Worm (Caenorhabditis elegans) whole organism, mixed stage, embryonic: ENCODE results near the gene myo-5.

ENCODE experiments used
- M03D4.4 ChIP-seq: sonication (generic microtip); optimal IDR thresholded peaks from 2 replicates; lab custom pipeline; 2017; ENCODE audit warnings: mild to moderate bottlenecking, missing genetic modification characterization, missing compliant biosample characterization
- bed-3 ChIP-seq: fragments of 200-800 bp; sonication (Bioruptor generic); optimal IDR thresholded peaks from 3 replicates; lab custom pipeline; 2018; ENCODE audit warnings: mild to moderate bottlenecking, missing genetic modification characterization, moderate library complexity, missing compliant biosample characterization
- blmp-1 ChIP-seq: fragments of 150-350 bp; optimal IDR thresholded peaks from 2 replicates; lab custom pipeline; 2014; ENCODE audit warnings: missing biosample characterization, missing genetic modification characterization
- ceh-39 ChIP-seq: fragments of 150-350 bp; optimal IDR thresholded peaks from 2 replicates; lab custom pipeline; 2014; ENCODE audit warnings: missing biosample characterization, missing genetic modification characterization
- ceh-43 ChIP-seq: fragments of 200-800 bp; sonication (Bioruptor generic); optimal IDR thresholded peaks from 2 replicates; lab custom pipeline; 2018; ENCODE audit warnings: mild to moderate bottlenecking, missing genetic modification characterization, moderate library complexity, missing compliant biosample characterization
- ceh-83 ChIP-seq: fragments of 200-800 bp; sonication (Bioruptor generic); optimal IDR thresholded peaks from 2 replicates; lab custom pipeline; 2018; ENCODE audit warnings: mild to moderate bottlenecking, missing genetic modification characterization, missing compliant biosample characterization
- ces-1 ChIP-seq: fragments of 150-350 bp; optimal IDR thresholded peaks from 2 replicates; lab custom pipeline; 2014; ENCODE audit warnings: missing biosample characterization, missing genetic modification reagents, missing genetic modification characterization
- cnd-1 ChIP-seq: fragments of 200-800 bp; sonication (Bioruptor generic); optimal IDR thresholded peaks from 2 replicates; lab custom pipeline; 2018; ENCODE audit warnings: mild to moderate bottlenecking, missing genetic modification characterization, missing compliant biosample characterization
- elt-1 ChIP-seq: sonication (generic microtip); optimal IDR thresholded peaks from 2 replicates; lab custom pipeline; 2017; ENCODE audit warnings: missing genetic modification characterization, mild to moderate bottlenecking, missing compliant biosample characterization, antibody characterized with exemption, moderate library complexity, borderline replicate concordance; ENCODE audit not compliant: insufficient read depth
- elt-3 ChIP-seq: fragments of 150-350 bp; optimal IDR thresholded peaks from 2 replicates; lab custom pipeline; 2014; ENCODE audit warnings: missing biosample characterization, missing genetic modification characterization
- flh-1 ChIP-seq: fragments of 200-800 bp; sonication (Bioruptor generic); optimal IDR thresholded peaks from 2 replicates; lab custom pipeline; 2018; ENCODE audit warnings: mild to moderate bottlenecking, missing genetic modification characterization, moderate library complexity, missing compliant biosample characterization
- ham-2 ChIP-seq: fragments of 200-800 bp; sonication (Bioruptor generic); optimal IDR thresholded peaks from 2 replicates; lab custom pipeline; 2018; ENCODE audit warnings: mild to moderate bottlenecking, missing genetic modification characterization, missing compliant biosample characterization
- hlh-1 ChIP-seq: fragments of 150-350 bp; optimal IDR thresholded peaks from 2 replicates; lab custom pipeline; 2014; ENCODE audit warnings: missing biosample characterization, missing genetic modification reagents, missing genetic modification characterization
- lin-13 ChIP-seq: fragments of 150-350 bp; optimal IDR thresholded peaks from 2 replicates; lab custom pipeline; 2014; ENCODE audit warnings: missing biosample characterization, missing genetic modification characterization
- lin-32 ChIP-seq: fragments of 200-800 bp; sonication (Bioruptor generic); optimal IDR thresholded peaks from 2 replicates; lab custom pipeline; 2018; ENCODE audit warnings: mild to moderate bottlenecking, missing genetic modification characterization, missing compliant biosample characterization
- lsy-2 ChIP-seq: fragments of 150-350 bp; optimal IDR thresholded peaks from 2 replicates; lab custom pipeline; 2014; ENCODE audit warnings: missing biosample characterization, missing genetic modification characterization
- mab-5 ChIP-seq: fragments of 150-350 bp; optimal IDR thresholded peaks from 2 replicates; lab custom pipeline; 2014; ENCODE audit warnings: missing biosample characterization, missing genetic modification characterization
- mep-1 ChIP-seq: fragments of 150-350 bp; optimal IDR thresholded peaks from 2 replicates; lab custom pipeline; 2017; ENCODE audit warnings: missing biosample characterization, missing genetic modification reagents, missing genetic modification characterization, inconsistent platforms
- mls-2 ChIP-seq: sonication (generic microtip); optimal IDR thresholded peaks from 2 replicates; lab custom pipeline; 2016; ENCODE audit warnings: mild to moderate bottlenecking, missing genetic modification characterization, moderate library complexity, missing compliant biosample characterization
- nhr-2 ChIP-seq: fragments of 150-350 bp; optimal IDR thresholded peaks from 2 replicates; lab custom pipeline; 2014; ENCODE audit warnings: missing biosample characterization, missing genetic modification characterization
- nhr-237 ChIP-seq: fragments of 150-350 bp; optimal IDR thresholded peaks from 2 replicates; lab custom pipeline; 2014; ENCODE audit warnings: missing biosample characterization, missing genetic modification characterization
- nhr-28 ChIP-seq: fragments of 150-350 bp; optimal IDR thresholded peaks from 2 replicates; lab custom pipeline; 2014; ENCODE audit warnings: missing biosample characterization, missing genetic modification characterization
- nhr-76 ChIP-seq: sonication (generic microtip); optimal IDR thresholded peaks from 2 replicates; lab custom pipeline; 2017; ENCODE audit warnings: missing biosample characterization, missing genetic modification characterization
- pha-4 ChIP-seq: fragments of 150-350 bp; optimal IDR thresholded peaks from 2 replicates; lab custom pipeline; 2018; ENCODE audit warnings: missing biosample characterization, missing genetic modification reagents, missing genetic modification characterization
- sem-2 ChIP-seq: fragments of 200-800 bp; sonication (Bioruptor generic); optimal IDR thresholded peaks from 2 replicates; lab custom pipeline; 2018; ENCODE audit warnings: mild to moderate bottlenecking, missing genetic modification characterization, missing compliant biosample characterization
- sptf-1 ChIP-seq: sonication (generic microtip); optimal IDR thresholded peaks from 2 replicates; lab custom pipeline; 2017; ENCODE audit warnings: mild to moderate bottlenecking, missing genetic modification characterization, moderate library complexity, missing compliant biosample characterization
- tbx-8 ChIP-seq: fragments of 200-800 bp; sonication (Bioruptor generic); optimal IDR thresholded peaks from 2 replicates; lab custom pipeline; 2018; ENCODE audit warnings: mild to moderate bottlenecking, missing genetic modification characterization, moderate library complexity, missing compliant biosample characterization
- unc-120 ChIP-seq: sonication (generic microtip); optimal IDR thresholded peaks from 2 replicates; lab custom pipeline; 2017; ENCODE audit warnings: missing genetic modification characterization, missing compliant biosample characterization; ENCODE audit not compliant: poor library complexity, severe bottlenecking
- unc-39 ChIP-seq: fragments of 150-350 bp; optimal IDR thresholded peaks from 2 replicates; lab custom pipeline; 2014; ENCODE audit warnings: missing biosample characterization, missing genetic modification characterization
- unc-62 ChIP-seq: fragments of 150-350 bp; optimal IDR thresholded peaks from 2 replicates; lab custom pipeline; 2014; ENCODE audit warnings: missing biosample characterization, missing genetic modification reagents, missing genetic modification characterization
- zip-8 ChIP-seq: fragments of 150-350 bp; optimal IDR thresholded peaks from 2 replicates; lab custom pipeline; 2014; ENCODE audit warnings: missing biosample characterization, missing genetic modification characterization
- ztf-11 ChIP-seq: fragments of 150-350 bp; optimal IDR thresholded peaks from 2 replicates; lab custom pipeline; 2014; ENCODE audit warnings: missing biosample characterization, missing genetic modification characterization

Gene myo-5

ce11 chrV:8145329-8145728 is 36.6 kb downstream of the myo-5 start, which contains the start of gene D1014.13:
Gene D1014.13, plus strand, starts transcription at chrV:8145629.
- TF ChIP-seq nhr-28 (tag; lab: Kevin White, UChicago): no peak
- TF ChIP-seq, all 35 proteins: peak for 0

DNA sequence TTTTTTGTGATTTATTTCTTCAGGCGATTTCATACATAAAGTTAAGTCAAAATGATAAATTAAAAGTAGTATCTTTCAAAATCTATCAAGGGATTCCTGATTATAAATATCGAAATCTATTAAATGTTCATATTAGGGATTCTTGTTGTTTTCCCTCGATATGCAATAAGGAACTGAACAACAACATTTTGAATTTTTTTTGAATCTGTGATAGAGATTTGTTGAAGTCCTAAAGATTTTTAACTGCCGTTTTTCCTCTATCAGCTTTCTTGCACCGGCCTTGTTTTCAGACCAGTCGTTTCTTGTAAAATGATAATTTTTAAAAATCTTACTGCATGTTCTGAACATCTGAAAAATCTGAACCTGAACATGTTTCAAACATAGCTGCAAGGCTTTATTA is 47.0 kb downstream of the myo-5 start:
- TF ChIP-seq nhr-2 (tag; lab: Kevin White, UChicago) (no peak), lsy-2 (tag; lab: Kevin White, UChicago) (no peak), lin-32 (GFP tag; lab: Kevin White, UChicago) (no peak), mls-2 (no peak), nhr-28 (tag; lab: Kevin White, UChicago) (no peak), ceh-83 (GFP tag; lab: Kevin White, UChicago) (no peak), unc-39 (tag; lab: Kevin White, UChicago) (no peak), elt-1 (tag; lab: Kevin White, UChicago) (no peak), ztf-11 (tag; lab: Kevin White, UChicago) (no peak), nhr-76 (tag; lab: Kevin White, UChicago) (no peak), M03D4.4 (tag; lab: Kevin White, UChicago) (no peak), ces-1 (GFP tag; lab: Kevin White, UChicago) (no peak), tbx-8 (no peak), mab-5 (tag; lab: Kevin White, UChicago) (no peak), sptf-1 (no peak), mep-1 (tag; lab: Kevin White, UChicago) (no peak), hlh-1 (tag; lab: Kevin White, UChicago) (no peak), pha-4 (no peak), sem-2 (GFP tag; lab: Kevin White, UChicago) (no peak), blmp-1 (tag; lab: Kevin White, UChicago) (no peak)

DNA sequence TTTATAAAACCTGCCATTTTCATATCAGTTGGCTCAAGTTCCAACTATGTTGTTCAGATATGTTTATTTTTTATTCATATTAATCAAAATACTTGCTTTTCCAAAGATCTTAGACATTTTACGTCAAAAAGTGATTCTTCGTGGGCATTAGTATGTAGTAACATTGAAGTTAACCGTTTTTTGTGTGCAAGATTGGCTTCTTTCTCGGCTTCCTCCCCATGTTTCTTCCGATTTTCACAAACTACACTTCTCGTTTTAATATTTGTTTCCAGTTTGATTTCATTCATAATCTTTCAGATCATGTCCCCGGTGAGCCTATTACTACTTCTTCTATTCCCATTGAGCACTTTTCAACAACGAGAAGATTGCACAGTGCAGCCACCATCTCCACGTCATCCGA is 48.7 kb downstream of the myo-5 start, which contains the start of gene sul-2:
Gene sul-2, plus strand, starts transcription at position 301 of the 400 bp plus-strand sequence.
- TF ChIP-seq zip-8 (no peak), mab-5 (tag; lab: Kevin White, UChicago) (no peak), mls-2 (no peak), nhr-237 (no peak), unc-39 (tag; lab: Kevin White, UChicago) (no peak), elt-3 (tag; lab: Kevin White, UChicago) (no peak), ceh-83 (GFP tag; lab: Kevin White, UChicago) (no peak), mep-1 (tag; lab: Kevin White, UChicago) (no peak), ceh-43 (GFP tag; lab: Kevin White, UChicago) (no peak), lin-32 (GFP tag; lab: Kevin White, UChicago) (no peak), ham-2 (GFP tag; lab: Kevin White, UChicago) (no peak)

ce11 chrV:8159629-8160028 is 50.9 kb downstream of the myo-5 start, which contains the start of gene F20D6.6:
Gene F20D6.6, plus strand, starts transcription at chrV:8159929.
- no peak for TF ChIP-seq ztf-11 (tag; lab: Kevin White, UChicago)
- no peak for TF ChIP-seq elt-3 (tag; lab: Kevin White, UChicago)
- TF ChIP-seq elt-1 (tag; lab: Kevin White, UChicago): no peak
- TF ChIP-seq bed-3 (GFP tag; lab: Kevin White, UChicago): no peak
- no peak for TF ChIP-seq sptf-1
- no peak for TF ChIP-seq flh-1 (GFP tag; lab: Kevin White, UChicago)
- no peak for TF ChIP-seq ceh-39 (tag; lab: Kevin White, UChicago)
- TF ChIP-seq ces-1 (GFP tag; lab: Kevin White, UChicago): no peak
- no peak for TF ChIP-seq blmp-1 (tag; lab: Kevin White, UChicago)
- no peak for TF ChIP-seq cnd-1 (tag; lab: Kevin White, UChicago)
- TF ChIP-seq nhr-28 (tag; lab: Kevin White, UChicago): no peak
- TF ChIP-seq unc-39 (tag; lab: Kevin White, UChicago): no peak
- TF ChIP-seq ceh-43 (GFP tag; lab: Kevin White, UChicago): no peak
- no peak for TF ChIP-seq lsy-2 (tag; lab: Kevin White, UChicago)
- TF ChIP-seq unc-120: no peak

DNA sequence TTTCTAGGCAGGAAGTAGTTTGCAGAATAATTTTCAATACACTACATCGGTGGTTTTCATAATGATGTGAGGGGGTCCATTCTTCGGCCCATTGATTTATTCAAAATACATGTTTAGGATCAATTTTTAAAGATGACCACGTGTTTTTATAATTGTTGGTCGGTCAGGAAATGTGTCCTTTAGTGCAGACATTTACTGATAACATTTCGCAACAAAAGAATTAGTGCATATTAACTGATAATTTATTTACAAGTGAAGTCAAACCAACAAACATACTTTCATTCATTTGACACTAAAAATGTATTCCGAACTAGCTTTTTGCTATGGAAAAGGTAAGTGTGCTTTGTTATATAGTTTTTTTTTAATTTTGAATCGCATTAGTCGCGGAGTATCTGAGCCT is 52.9 kb downstream of the myo-5 start, which contains the start of gene F20D6.5:
Gene F20D6.5, plus strand, starts transcription at position 259 of the 400 bp plus-strand sequence.
- TF ChIP-seq nhr-237 (no peak), zip-8 (no peak), lin-32 (GFP tag; lab: Kevin White, UChicago) (no peak), ceh-43 (GFP tag; lab: Kevin White, UChicago) (no peak), nhr-28 (tag; lab: Kevin White, UChicago) (no peak), unc-62 (no peak), elt-3 (tag; lab: Kevin White, UChicago) (no peak), hlh-1 (tag; lab: Kevin White, UChicago) (no peak), lin-13 (tag; lab: Kevin White, UChicago) (no peak), ztf-11 (tag; lab: Kevin White, UChicago) (no peak)
- TF ChIP-seq, all 35 proteins: peak for 0
